Worm (Caenorhabditis elegans): Measurements from ENCODE around the gene paqr-1.
A peak's percentile ranks its signal among the peaks of the same experiment; 100 is the strongest.

DNA sequence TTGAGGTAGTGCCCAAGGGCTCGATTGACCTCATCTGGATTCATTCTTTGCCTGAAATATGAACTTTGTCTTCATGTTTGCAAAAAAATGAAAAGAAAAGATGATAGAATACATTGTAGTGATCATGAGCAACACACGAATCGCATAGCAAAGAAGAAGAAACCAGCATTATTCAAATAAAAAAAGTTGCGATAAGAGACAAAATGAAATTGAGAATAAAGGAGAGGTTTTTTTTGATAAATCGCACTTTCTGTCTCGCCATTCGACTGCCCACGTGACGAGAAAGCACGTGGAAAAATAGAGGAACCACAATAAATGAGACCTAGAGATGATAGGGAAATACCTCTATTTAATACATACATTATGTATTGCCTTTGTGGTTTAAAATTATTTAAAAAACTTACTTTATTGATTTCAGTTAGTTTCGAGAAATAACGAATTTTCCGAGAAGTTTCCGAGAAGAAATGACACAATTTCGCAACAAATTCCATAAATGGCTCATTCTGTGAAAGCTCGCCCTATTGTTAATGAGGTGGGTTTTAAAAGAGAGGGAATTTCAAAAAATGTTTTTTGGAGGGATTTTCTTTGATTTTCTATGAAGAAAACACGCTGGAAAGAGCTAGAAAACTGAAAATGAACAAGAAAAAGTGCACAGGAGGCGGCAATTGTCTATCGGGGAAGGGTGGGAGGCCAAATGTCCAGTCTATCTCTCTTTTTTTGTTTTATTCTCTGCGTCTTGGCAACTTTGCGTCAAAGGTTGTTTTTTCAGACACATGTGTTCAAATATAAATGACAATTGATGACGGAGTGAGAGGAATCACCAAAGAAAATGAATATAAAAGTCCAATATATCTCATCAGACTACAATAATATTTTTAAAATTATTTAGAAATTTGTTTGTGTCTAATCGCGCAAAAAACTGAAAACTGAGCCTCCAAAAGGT is at the start of gene paqr-1:
- TF ChIP-seq elt-3 (tag; optimal IDR thresholded peaks at IDR 0.05): no peak
- TF ChIP-seq fos-1 (tag; optimal IDR thresholded peaks at IDR 0.05): peak; percentile 14
- no peak for TF ChIP-seq R02D3.7 (tag; optimal IDR thresholded peaks at IDR 0.05)
- TF ChIP-seq mbf-1 (tag; optimal IDR thresholded peaks at IDR 0.05): no peak
- no peak for TF ChIP-seq egl-27 (tag; optimal IDR thresholded peaks at IDR 0.05)
- TF ChIP-seq mab-5 (tag; optimal IDR thresholded peaks at IDR 0.05): no peak
- TF ChIP-seq dmd-4 (tag; optimal IDR thresholded peaks at IDR 0.05): no peak
- no peak for TF ChIP-seq nhr-25 (tag; optimal IDR thresholded peaks at IDR 0.05)
- peak; percentile 64 for TF ChIP-seq blmp-1 (tag; optimal IDR thresholded peaks at IDR 0.05; ENCODE audit: insufficient read depth)
- no peak for TF ChIP-seq elt-1 (tag; optimal IDR thresholded peaks at IDR 0.05)

Data from whole organism, L2 larva.